Fruit fly (Drosophila melanogaster): Measurements from ENCODE around the gene Mrgn1.

DNA sequence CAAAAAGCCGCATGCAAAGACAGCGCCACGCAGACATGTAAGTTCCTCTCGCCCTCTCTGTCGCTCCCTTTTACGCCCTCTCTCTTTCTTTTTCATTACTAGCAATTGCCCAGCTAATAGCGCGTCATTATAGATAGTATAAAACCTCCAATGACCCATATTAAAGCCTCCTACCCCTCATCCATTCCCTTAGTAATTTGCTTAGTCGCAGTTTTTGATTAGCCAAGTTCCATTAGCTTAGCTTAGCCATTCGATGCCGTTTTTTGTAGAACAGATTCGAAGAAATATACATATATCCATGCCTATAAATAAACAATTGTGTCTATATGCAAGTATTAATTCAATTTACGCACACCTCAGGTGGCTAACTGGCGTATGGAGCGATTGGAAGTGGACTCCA, 49.0 kb upstream of the Mrgn1 start:
- TF ChIP-seq tj (GFP tag; optimal IDR thresholded peaks at IDR 0.05) (peak; percentile 91), CG1620 (GFP tag; optimal IDR thresholded peaks at IDR 0.05) (no peak), kay (GFP tag; ENCODE audit: borderline replicate concordance) (no peak), toe (GFP tag; optimal IDR thresholded peaks at IDR 0.05) (no peak), CG7101 (tag; optimal IDR thresholded peaks at IDR 0.05) (no peak), CG5204 (GFP tag; optimal IDR thresholded peaks at IDR 0.05) (no peak), CG11617 (GFP tag; optimal IDR thresholded peaks at IDR 0.05) (no peak), Clk (GFP tag; optimal IDR thresholded peaks at IDR 0.05) (no peak), pad (GFP tag; optimal IDR thresholded peaks at IDR 0.05) (no peak), CG33017 (tag; optimal IDR thresholded peaks at IDR 0.05) (no peak), cic (GFP tag; optimal IDR thresholded peaks at IDR 0.05) (no peak)

Measured in whole organism, adult.